Fruit fly (Drosophila melanogaster) whole organism, embryonic: ENCODE measurements around the gene CG12024.

ENCODE experiments used
- Aef1 ChIP-seq: fragments of 200-800 bp; sonication (Bioruptor generic); IDR thresholded peaks from 3 replicates; pipeline ENCODE4 v1.3.6; 2022; ENCODE audit warnings: missing biosample characterization, missing genetic modification characterization
- Atf6 ChIP-seq: fragments of 200-800 bp; sonication (Bioruptor generic); IDR thresholded peaks from 2 replicates; pipeline ENCODE4 v1.3.6; 2022; ENCODE audit warnings: missing biosample characterization, missing genetic modification characterization
- CG10462 ChIP-seq: fragments of 200-800 bp; sonication (Bioruptor generic); optimal IDR thresholded peaks from 2 replicates; lab custom pipeline; 2016; ENCODE audit warnings: missing biosample characterization, missing genetic modification characterization
- CG10565 ChIP-seq: fragments of 200-800 bp; sonication (Bioruptor generic); optimal IDR thresholded peaks from 3 replicates; lab custom pipeline; 2016; ENCODE audit warnings: missing biosample characterization, mild to moderate bottlenecking, missing genetic modification characterization
- CG12236 ChIP-seq: fragments of 200-800 bp; sonication (Bioruptor generic); optimal IDR thresholded peaks from 2 replicates; lab custom pipeline; 2016; ENCODE audit warnings: missing biosample characterization, missing genetic modification characterization
- CG12391 ChIP-seq: fragments of 200-800 bp; sonication (Bioruptor generic); optimal IDR thresholded peaks from 3 replicates; lab custom pipeline; 2018; ENCODE audit warnings: missing biosample characterization, mild to moderate bottlenecking, missing genetic modification characterization, moderate library complexity
- CG14965 ChIP-seq: fragments of 200-800 bp; sonication (Bioruptor generic); optimal IDR thresholded peaks from 2 replicates; lab custom pipeline; 2016; ENCODE audit warnings: missing biosample characterization, missing genetic modification characterization, borderline replicate concordance
- CG15011 ChIP-seq: fragments of 200-800 bp; sonication (Bioruptor generic); optimal IDR thresholded peaks from 3 replicates; lab custom pipeline; 2018; ENCODE audit warnings: missing biosample characterization, mild to moderate bottlenecking, missing genetic modification characterization
- CG17361 ChIP-seq: fragments of 200-800 bp; sonication (Bioruptor generic); IDR thresholded peaks from 3 replicates; pipeline ENCODE4 v1.3.6; 2022; ENCODE audit warnings: missing biosample characterization, missing genetic modification characterization
- CG18599 ChIP-seq: fragments of 200-800 bp; sonication (Bioruptor generic); optimal IDR thresholded peaks from 3 replicates; lab custom pipeline; 2017; ENCODE audit warnings: missing biosample characterization, missing genetic modification characterization, mild to moderate bottlenecking, moderate library complexity, missing genetic modification reagents
- CG18764 ChIP-seq: fragments of 200-800 bp; sonication (Bioruptor generic); optimal IDR thresholded peaks from 3 replicates; lab custom pipeline; 2016; ENCODE audit warnings: missing biosample characterization, missing genetic modification characterization
- CG2120 ChIP-seq: fragments of 200-800 bp; sonication (Bioruptor generic); optimal IDR thresholded peaks from 3 replicates; lab custom pipeline; 2016; ENCODE audit warnings: missing biosample characterization, missing genetic modification characterization
- CG30403 ChIP-seq: fragments of 200-800 bp; sonication (Bioruptor generic); optimal IDR thresholded peaks from 3 replicates; lab custom pipeline; 2016; ENCODE audit warnings: missing biosample characterization, missing genetic modification characterization
- CG31365 ChIP-seq: fragments of 200-800 bp; sonication (Bioruptor generic); optimal IDR thresholded peaks from 2 replicates; lab custom pipeline; 2018; ENCODE audit warnings: missing biosample characterization, mild to moderate bottlenecking, missing genetic modification characterization
- CG32772 ChIP-seq: fragments of 200-800 bp; sonication (Bioruptor generic); IDR thresholded peaks from 2 replicates; pipeline ENCODE4 v1.3.6; 2022; ENCODE audit warnings: missing biosample characterization, missing genetic modification characterization
- CG33213 ChIP-seq: fragments of 200-800 bp; sonication (Bioruptor generic); optimal IDR thresholded peaks from 3 replicates; lab custom pipeline; 2016; ENCODE audit warnings: missing biosample characterization, missing genetic modification characterization
- CG3407 ChIP-seq: fragments of 200-800 bp; sonication (Bioruptor generic); optimal IDR thresholded peaks from 2 replicates; lab custom pipeline; 2018; ENCODE audit warnings: missing biosample characterization, mild to moderate bottlenecking, missing genetic modification characterization
- CG4360 ChIP-seq: fragments of 200-800 bp; sonication (Bioruptor generic); IDR thresholded peaks from 2 replicates; pipeline ENCODE4 v1.3.6; 2022; ENCODE audit warnings: missing biosample characterization, missing genetic modification characterization
- CG4617 ChIP-seq: fragments of 200-800 bp; sonication (Bioruptor generic); optimal IDR thresholded peaks from 3 replicates; lab custom pipeline; 2016; ENCODE audit warnings: missing biosample characterization, missing genetic modification characterization, borderline replicate concordance
- CG4707 ChIP-seq: fragments of 200-800 bp; sonication (Bioruptor generic); optimal IDR thresholded peaks from 2 replicates; lab custom pipeline; 2018; ENCODE audit warnings: missing biosample characterization, mild to moderate bottlenecking, missing genetic modification characterization, moderate library complexity
- CG8089 ChIP-seq: fragments of 200-800 bp; sonication (Bioruptor generic); optimal IDR thresholded peaks from 3 replicates; lab custom pipeline; 2016; ENCODE audit warnings: missing biosample characterization, missing genetic modification characterization
- CG9215 ChIP-seq: fragments of 200-800 bp; sonication (Bioruptor generic); IDR thresholded peaks from 2 replicates; pipeline ENCODE4 v1.3.6; 2022; ENCODE audit warnings: missing biosample characterization, missing genetic modification characterization
- CrebB ChIP-seq: fragments of 200-800 bp; sonication (Bioruptor generic); optimal IDR thresholded peaks from 3 replicates; lab custom pipeline; 2018; ENCODE audit warnings: missing biosample characterization, mild to moderate bottlenecking, missing genetic modification characterization
- Dp ChIP-seq: fragments of 200-800 bp; sonication (Bioruptor generic); optimal IDR thresholded peaks from 2 replicates; lab custom pipeline; 2018; ENCODE audit warnings: missing biosample characterization, mild to moderate bottlenecking, missing genetic modification characterization, moderate library complexity
- Elba2 ChIP-seq: fragments of 200-800 bp; sonication (Bioruptor generic); optimal IDR thresholded peaks from 3 replicates; lab custom pipeline; 2016; ENCODE audit warnings: missing biosample characterization, missing genetic modification characterization
- H15 ChIP-seq: fragments of 200-800 bp; sonication (Bioruptor generic); IDR thresholded peaks from 3 replicates; pipeline ENCODE4 v1.3.6; 2022; ENCODE audit warnings: missing biosample characterization, missing genetic modification characterization
- HLH3B ChIP-seq: fragments of 200-800 bp; sonication (Bioruptor generic); IDR thresholded peaks from 2 replicates; pipeline ENCODE4 v1.3.6; 2022; ENCODE audit warnings: missing biosample characterization, missing genetic modification characterization
- Optix ChIP-seq: fragments of 200-800 bp; sonication (Bioruptor generic); IDR thresholded peaks from 3 replicates; pipeline ENCODE4 v1.3.6; 2022; ENCODE audit warnings: missing biosample characterization, missing genetic modification characterization
- Pdp1 ChIP-seq, 2 experiments: fragments of 200-800 bp; sonication (Bioruptor generic); optimal IDR thresholded peaks; 3 replicates each; lab custom pipeline; 2016; ENCODE audit warnings: missing biosample characterization in 2 of 2, missing genetic modification characterization in 2 of 2, mild to moderate bottlenecking in 1 of 2, moderate library complexity in 1 of 2
- Rfx ChIP-seq: fragments of 200-800 bp; sonication (Bioruptor generic); IDR thresholded peaks from 2 replicates; pipeline ENCODE4 v1.3.6; 2022; ENCODE audit warnings: missing biosample characterization, missing genetic modification characterization
- Sox100B ChIP-seq: fragments of 200-800 bp; sonication (Bioruptor generic); optimal IDR thresholded peaks from 3 replicates; lab custom pipeline; 2018; ENCODE audit warnings: missing biosample characterization, mild to moderate bottlenecking, missing genetic modification characterization
- Taf1 ChIP-seq: fragments of 200-800 bp; sonication (Bioruptor generic); IDR thresholded peaks from 2 replicates; pipeline ENCODE4 v1.3.6; 2022; ENCODE audit warnings: missing biosample characterization, missing genetic modification characterization
- ap ChIP-seq: fragments of 200-800 bp; sonication (Bioruptor generic); IDR thresholded peaks from 2 replicates; pipeline ENCODE4 v1.3.6; 2022; ENCODE audit warnings: missing biosample characterization, missing genetic modification characterization
- cato ChIP-seq: fragments of 200-800 bp; sonication (Bioruptor generic); optimal IDR thresholded peaks from 2 replicates; lab custom pipeline; 2016; ENCODE audit warnings: missing biosample characterization, missing genetic modification characterization, borderline replicate concordance
- caup ChIP-seq: fragments of 200-800 bp; sonication (Bioruptor generic); optimal IDR thresholded peaks from 3 replicates; lab custom pipeline; 2017; ENCODE audit warnings: missing biosample characterization, mild to moderate bottlenecking, missing genetic modification characterization, moderate library complexity; ENCODE audit not compliant: severe bottlenecking
- danr ChIP-seq: fragments of 200-800 bp; sonication (Bioruptor generic); IDR thresholded peaks from 2 replicates; pipeline ENCODE4 v1.3.6; 2022; ENCODE audit warnings: missing biosample characterization, missing genetic modification characterization
- dm ChIP-seq: fragments of 200-800 bp; sonication (Bioruptor generic); optimal IDR thresholded peaks from 3 replicates; lab custom pipeline; 2016; ENCODE audit warnings: missing biosample characterization, missing genetic modification characterization
- dysf ChIP-seq: fragments of 200-800 bp; sonication (Bioruptor generic); IDR thresholded peaks from 3 replicates; pipeline ENCODE4 v1.3.6; 2022; ENCODE audit warnings: missing biosample characterization, missing genetic modification characterization
- ems ChIP-seq: fragments of 200-800 bp; sonication (Bioruptor generic); optimal IDR thresholded peaks from 3 replicates; lab custom pipeline; 2016; ENCODE audit warnings: missing biosample characterization, missing genetic modification characterization
- esg ChIP-seq: fragments of 200-800 bp; sonication (Bioruptor generic); conservative IDR thresholded peaks from 2 replicates; pipeline ENCODE4 v1.3.6; 2022; ENCODE audit warnings: missing biosample characterization, missing genetic modification characterization
- ewg ChIP-seq: fragments of 200-800 bp; sonication (Bioruptor generic); optimal IDR thresholded peaks from 3 replicates; lab custom pipeline; 2017; ENCODE audit warnings: mild to moderate bottlenecking, missing biosample characterization, missing genetic modification reagents, missing genetic modification characterization
- ftz-f1 ChIP-seq: fragments of 200-800 bp; sonication (Bioruptor generic); optimal IDR thresholded peaks from 2 replicates; lab custom pipeline; 2016; ENCODE audit warnings: missing biosample characterization, missing genetic modification characterization
- nmo ChIP-seq: fragments of 200-800 bp; sonication (Bioruptor generic); optimal IDR thresholded peaks from 2 replicates; lab custom pipeline; 2018; ENCODE audit warnings: missing biosample characterization, mild to moderate bottlenecking, missing genetic modification characterization, moderate library complexity
- oc ChIP-seq: fragments of 200-800 bp; sonication (Bioruptor generic); optimal IDR thresholded peaks from 2 replicates; lab custom pipeline; 2018; ENCODE audit warnings: missing biosample characterization, mild to moderate bottlenecking, missing genetic modification characterization, moderate library complexity
- org-1 ChIP-seq: fragments of 200-800 bp; sonication (Bioruptor generic); optimal IDR thresholded peaks from 2 replicates; lab custom pipeline; 2017; ENCODE audit warnings: missing biosample characterization, missing genetic modification characterization
- ranshi ChIP-seq: fragments of 200-800 bp; sonication (Bioruptor generic); IDR thresholded peaks from 2 replicates; pipeline ENCODE4 v1.3.6; 2022; ENCODE audit warnings: missing biosample characterization, missing genetic modification characterization
- run ChIP-seq: fragments of 200-800 bp; sonication (Bioruptor generic); optimal IDR thresholded peaks from 3 replicates; lab custom pipeline; 2018; ENCODE audit warnings: missing biosample characterization, mild to moderate bottlenecking, missing genetic modification characterization
- slou ChIP-seq: fragments of 200-800 bp; sonication (Bioruptor generic); optimal IDR thresholded peaks from 3 replicates; lab custom pipeline; 2016; ENCODE audit warnings: missing biosample characterization, missing genetic modification characterization
- tx ChIP-seq: fragments of 200-800 bp; sonication (Bioruptor generic); optimal IDR thresholded peaks from 2 replicates; lab custom pipeline; 2016; ENCODE audit warnings: missing biosample characterization, missing genetic modification characterization

Gene CG12024

dm6 chr3L:1856467-1857350, at the start of gene CG12024 (continued):
- TF ChIP-seq CG12236 (GFP tag; lab: Kevin White, UChicago) (no peak), tx (GFP tag; lab: Kevin White, UChicago) (peak; percentile 77), Aef1 (GFP tag; lab: Robert Waterston, UW) (peak; percentile 82), Taf1 (peak; percentile 66), CG15011 (GFP tag; lab: Kevin White, UChicago) (peak; percentile 24), CG10565 (GFP tag; lab: Kevin White, UChicago) (no peak), Elba2 (GFP tag; lab: Kevin White, UChicago) (peak; percentile 95), CG32772 (GFP tag; lab: Robert Waterston, UW) (peak; percentile 41; the same call in 1 of the 2 replicates), dysf (GFP tag; lab: Robert Waterston, UW) (peak; percentile 78), CG31365 (tag; lab: Kevin White, UChicago) (no peak), ewg (GFP tag; lab: Kevin White, UChicago) (peak; percentile 61), CG2120 (peak; percentile 92), CG17361 (GFP tag; lab: Robert Waterston, UW) (peak; percentile 87), Dp (peak; percentile 91), CG33213 (GFP tag; lab: Kevin White, UChicago) (peak; percentile 77), ranshi (GFP tag; lab: Robert Waterston, UW) (no peak), Rfx (GFP tag; lab: Robert Waterston, UW) (peak; percentile 77), CG8089 (GFP tag; lab: Kevin White, UChicago) (peak; percentile 48), run (tag; lab: Kevin White, UChicago) (no peak), org-1 (GFP tag; lab: Kevin White, UChicago) (no peak), CG18764 (GFP tag; lab: Kevin White, UChicago) (peak; percentile 40), oc (tag; lab: Kevin White, UChicago) (no peak), ems (peak; percentile 61), Optix (no peak), danr (peak; percentile 33; the same call in 1 of the 2 replicates), CG18599 (GFP tag; lab: Kevin White, UChicago) (peak; percentile 65), esg (GFP tag; lab: Robert Waterston, UW) (peak; percentile 24; the same call in 1 of the 2 replicates), nmo (peak; percentile 88), slou (GFP tag; lab: Kevin White, UChicago) (peak; percentile 62), ftz-f1 (GFP tag; lab: Kevin White, UChicago) (no peak), CG10462 (GFP tag; lab: Kevin White, UChicago) (peak; percentile 10), ap (GFP tag; lab: Robert Waterston, UW) (peak; percentile 21; the same call in 1 of the 2 replicates), CrebB (tag; lab: Kevin White, UChicago) (peak; percentile 35), CG3407 (GFP tag; lab: Kevin White, UChicago) (no peak), CG4360 (GFP tag; lab: Robert Waterston, UW) (no peak), CG30403 (GFP tag; lab: Kevin White, UChicago) (peak; percentile 85), CG9215 (GFP tag; lab: Robert Waterston, UW) (peak; percentile 75), dm (peak; percentile 58), CG4617 (peak; percentile 90), H15 (GFP tag; lab: Robert Waterston, UW) (peak; percentile 62; the same call in 1 of the 3 replicates), Sox100B (GFP tag; lab: Kevin White, UChicago) (peak; percentile 51), Pdp1 (GFP tag; optimal IDR thresholded peaks at IDR 0.05; lab: Kevin White, UChicago) (peak; percentile 71 to 79), CG14965 (GFP tag; lab: Kevin White, UChicago) (no peak), HLH3B (GFP tag; lab: Robert Waterston, UW) (no peak; the same call in 1 of the 2 replicates), caup (GFP tag; lab: Kevin White, UChicago) (peak; percentile 35), CG4707 (GFP tag; lab: Kevin White, UChicago) (no peak), cato (GFP tag; lab: Kevin White, UChicago) (peak; percentile 54), CG12391 (tag; lab: Kevin White, UChicago) (peak; percentile 85), Atf6 (GFP tag; lab: Robert Waterston, UW) (peak; percentile 55; the same call in 1 of the 2 replicates)
